Worm (Caenorhabditis elegans) whole organism, young adult: ENCODE results near the gene ung-1.

Experiments
- B0019.2 ChIP-seq: fragments of 200-800 bp; sonication (Bioruptor generic); conservative IDR thresholded peaks from 2 replicates; pipeline ENCODE4 v1.3.6; 2022; ENCODE audit warnings: missing genetic modification reagents, missing genetic modification characterization, missing compliant biosample characterization
- B0035.1 ChIP-seq: sonication (generic microtip); optimal IDR thresholded peaks from 2 replicates; lab custom pipeline; 2016; ENCODE audit warnings: missing genetic modification characterization, mild to moderate bottlenecking, missing compliant biosample characterization, missing genotype, missing genetic modification reagents
- B0336.3 ChIP-seq: fragments of 200-800 bp; sonication (Bioruptor generic); IDR thresholded peaks from 2 replicates; pipeline ENCODE4 v1.3.6; 2022; ENCODE audit warnings: missing genetic modification characterization, missing compliant biosample characterization
- F10E7.11 ChIP-seq: sonication (generic microtip); optimal IDR thresholded peaks from 2 replicates; lab custom pipeline; 2017; ENCODE audit warnings: mild to moderate bottlenecking, missing genetic modification characterization, moderate library complexity, missing compliant biosample characterization
- F23B12.7 ChIP-seq: sonication (generic microtip); optimal IDR thresholded peaks from 2 replicates; lab custom pipeline; 2017; ENCODE audit warnings: missing genetic modification characterization, mild to moderate bottlenecking, missing compliant biosample characterization, antibody characterized with exemption, moderate library complexity; ENCODE audit not compliant: insufficient read depth
- F55B11.4 ChIP-seq: sonication (generic microtip); optimal IDR thresholded peaks from 2 replicates; lab custom pipeline; 2016; ENCODE audit warnings: missing compliant biosample characterization, missing genetic modification characterization, borderline replicate concordance; ENCODE audit not compliant: insufficient read depth
- F57A8.1 ChIP-seq: fragments of 200-800 bp; sonication (Bioruptor generic); optimal IDR thresholded peaks from 2 replicates; lab custom pipeline; 2018; ENCODE audit warnings: mild to moderate bottlenecking, missing genetic modification characterization, moderate library complexity, missing compliant biosample characterization
- F57C9.4 ChIP-seq: sonication (generic microtip); optimal IDR thresholded peaks from 2 replicates; lab custom pipeline; 2017; ENCODE audit warnings: mild to moderate bottlenecking, missing genetic modification characterization, missing compliant biosample characterization
- K11D2.4 ChIP-seq: fragments of 200-800 bp; sonication (Bioruptor generic); IDR thresholded peaks from 2 replicates; pipeline ENCODE4 v1.3.6; 2022; ENCODE audit warnings: missing genetic modification reagents, missing genetic modification characterization, missing compliant biosample characterization
- T07F8.4 ChIP-seq: sonication (generic microtip); optimal IDR thresholded peaks from 2 replicates; lab custom pipeline; 2016; ENCODE audit warnings: mild to moderate bottlenecking, missing genetic modification characterization, moderate library complexity, missing compliant biosample characterization
- T26A5.8 ChIP-seq: sonication (generic microtip); optimal IDR thresholded peaks from 2 replicates; lab custom pipeline; 2016; ENCODE audit warnings: missing genetic modification characterization, missing compliant biosample characterization
- Y53G8AR.9 ChIP-seq: fragments of 200-800 bp; sonication (Bioruptor generic); conservative IDR thresholded peaks from 2 replicates; pipeline ENCODE4 v1.3.6; 2022; ENCODE audit warnings: missing genetic modification reagents, missing genetic modification characterization, missing compliant biosample characterization
- Y56A3A.18 ChIP-seq: fragments of 200-800 bp; sonication (Bioruptor generic); IDR thresholded peaks from 2 replicates; pipeline ENCODE4 v1.3.6; 2022; ENCODE audit warnings: missing genetic modification reagents, missing genetic modification characterization, missing compliant biosample characterization
- attf-5 ChIP-seq: fragments of 200-800 bp; sonication (Bioruptor generic); optimal IDR thresholded peaks from 2 replicates; lab custom pipeline; 2018; ENCODE audit warnings: mild to moderate bottlenecking, missing genetic modification characterization, missing compliant biosample characterization
- attf-6 ChIP-seq: fragments of 200-800 bp; sonication (Bioruptor generic); IDR thresholded peaks from 2 replicates; pipeline ENCODE4 v1.3.6; 2022; ENCODE audit warnings: missing genetic modification reagents, missing genetic modification characterization, missing compliant biosample characterization
- bed-1 ChIP-seq: fragments of 200-800 bp; sonication (Bioruptor generic); IDR thresholded peaks from 2 replicates; pipeline ENCODE4 v1.3.6; 2022; ENCODE audit warnings: missing genetic modification reagents, missing genetic modification characterization, missing compliant biosample characterization
- ccch-3 ChIP-seq: fragments of 200-800 bp; sonication (Bioruptor generic); optimal IDR thresholded peaks from 2 replicates; lab custom pipeline; 2018; ENCODE audit warnings: mild to moderate bottlenecking, missing genetic modification characterization, missing compliant biosample characterization
- cebp-1 ChIP-seq, 2 experiments: fragments of 200-800 bp in 1 of 2; sonication (Bioruptor generic) in 1 of 2; sonication (generic microtip) in 1 of 2; IDR thresholded peaks in 1 of 2; optimal IDR thresholded peaks in 1 of 2; 2 replicates each; pipeline versions ENCODE4 v1.3.6 to Lab custom; 2017 to 2022; ENCODE audit warnings: missing compliant biosample characterization in 2 of 2, missing genetic modification characterization in 2 of 2, mild to moderate bottlenecking in 1 of 2, missing genetic modification reagents in 1 of 2, moderate library complexity in 1 of 2
- cebp-2 ChIP-seq: fragments of 200-800 bp; sonication (Bioruptor generic); IDR thresholded peaks from 2 replicates; pipeline ENCODE4 v1.3.6; 2022; ENCODE audit warnings: missing genetic modification characterization, missing compliant biosample characterization
- ceh-100 ChIP-seq: fragments of 200-800 bp; sonication (Bioruptor generic); IDR thresholded peaks from 2 replicates; pipeline ENCODE4 v1.3.6; 2022; ENCODE audit warnings: missing genetic modification reagents, missing genetic modification characterization, missing compliant biosample characterization
- ceh-27 ChIP-seq: fragments of 200-800 bp; sonication (Bioruptor generic); optimal IDR thresholded peaks from 2 replicates; lab custom pipeline; 2018; ENCODE audit warnings: mild to moderate bottlenecking, missing genetic modification characterization, moderate library complexity, missing compliant biosample characterization
- ceh-91 ChIP-seq: fragments of 200-800 bp; sonication (Bioruptor generic); IDR thresholded peaks from 2 replicates; pipeline ENCODE4 v1.3.6; 2022; ENCODE audit warnings: missing genetic modification reagents, missing genetic modification characterization, missing compliant biosample characterization
- chd-7 ChIP-seq: sonication (generic microtip); optimal IDR thresholded peaks from 2 replicates; lab custom pipeline; 2016; ENCODE audit warnings: mild to moderate bottlenecking, missing genetic modification characterization, moderate library complexity, missing compliant biosample characterization
- dox-1 ChIP-seq: fragments of 200-800 bp; sonication (Bioruptor generic); IDR thresholded peaks from 2 replicates; pipeline ENCODE4 v1.3.6; 2022; ENCODE audit warnings: missing genetic modification reagents, missing genetic modification characterization, missing compliant biosample characterization
- dpl-1 ChIP-seq: fragments of 150-350 bp; optimal IDR thresholded peaks from 2 replicates; lab custom pipeline; 2014; ENCODE audit warnings: missing biosample characterization, missing genetic modification reagents, missing genetic modification characterization
- egrh-3 ChIP-seq: fragments of 200-800 bp; sonication (Bioruptor generic); IDR thresholded peaks from 2 replicates; pipeline ENCODE4 v1.3.6; 2022; ENCODE audit warnings: missing genetic modification reagents, missing genetic modification characterization, missing compliant biosample characterization
- him-1 ChIP-seq: sonication (generic microtip); optimal IDR thresholded peaks from 2 replicates; lab custom pipeline; 2016; ENCODE audit warnings: missing genotype, missing genetic modification reagents, missing genetic modification characterization, missing compliant biosample characterization
- hlh-12 ChIP-seq: sonication (generic microtip); optimal IDR thresholded peaks from 2 replicates; lab custom pipeline; 2016; ENCODE audit warnings: missing genetic modification characterization, missing compliant biosample characterization
- hmg-1.2 ChIP-seq: fragments of 200-800 bp; sonication (Bioruptor generic); IDR thresholded peaks from 2 replicates; pipeline ENCODE4 v1.3.6; 2022; ENCODE audit warnings: missing genetic modification reagents, missing genetic modification characterization, missing compliant biosample characterization
- hmg-20 ChIP-seq: fragments of 200-800 bp; sonication (Bioruptor generic); IDR thresholded peaks from 2 replicates; pipeline ENCODE4 v1.3.6; 2022; ENCODE audit warnings: missing genetic modification reagents, missing genetic modification characterization, missing compliant biosample characterization
- hrde-1 ChIP-seq: sonication (generic microtip); optimal IDR thresholded peaks from 2 replicates; lab custom pipeline; 2016; ENCODE audit warnings: missing genetic modification characterization, mild to moderate bottlenecking, missing compliant biosample characterization, moderate library complexity, missing genotype, missing genetic modification reagents, borderline replicate concordance
- hsf-1 ChIP-seq: fragments of 200-800 bp; sonication (Bioruptor generic); IDR thresholded peaks from 2 replicates; pipeline ENCODE4 v1.3.6; 2022; ENCODE audit warnings: missing genetic modification reagents, missing genetic modification characterization, missing compliant biosample characterization
- let-526 ChIP-seq: fragments of 200-800 bp; sonication (Bioruptor generic); IDR thresholded peaks from 2 replicates; pipeline ENCODE4 v1.3.6; 2022; ENCODE audit warnings: missing genetic modification reagents, missing genetic modification characterization, missing compliant biosample characterization
- lsl-1 ChIP-seq: fragments of 200-800 bp; sonication (Bioruptor generic); optimal IDR thresholded peaks from 2 replicates; lab custom pipeline; 2018; ENCODE audit warnings: mild to moderate bottlenecking, missing genetic modification characterization, moderate library complexity, missing compliant biosample characterization
- lsy-27 ChIP-seq: sonication (generic microtip); optimal IDR thresholded peaks from 2 replicates; lab custom pipeline; 2017; ENCODE audit warnings: missing genetic modification characterization, mild to moderate bottlenecking, missing compliant biosample characterization, antibody characterized with exemption, missing genotype, borderline replicate concordance; ENCODE audit not compliant: insufficient read depth
- nfya-1 ChIP-seq: sonication (generic microtip); optimal IDR thresholded peaks from 2 replicates; lab custom pipeline; 2017; ENCODE audit warnings: antibody characterized with exemption, missing compliant biosample characterization, missing genetic modification characterization, borderline replicate concordance; ENCODE audit not compliant: insufficient read depth
- nfya-2 ChIP-seq: fragments of 200-800 bp; sonication (Bioruptor generic); IDR thresholded peaks from 2 replicates; pipeline ENCODE4 v1.3.6; 2022; ENCODE audit warnings: missing genetic modification reagents, missing genetic modification characterization, missing compliant biosample characterization
- nhr-27 ChIP-seq: fragments of 200-800 bp; sonication (Bioruptor generic); optimal IDR thresholded peaks from 2 replicates; lab custom pipeline; 2018; ENCODE audit warnings: mild to moderate bottlenecking, missing genetic modification characterization, moderate library complexity, missing compliant biosample characterization
- rcor-1 ChIP-seq: fragments of 200-800 bp; sonication (Bioruptor generic); IDR thresholded peaks from 2 replicates; pipeline ENCODE4 v1.3.6; 2022; ENCODE audit warnings: missing genetic modification reagents, missing genetic modification characterization, missing compliant biosample characterization
- rpc-1 ChIP-seq, 2 experiments: fragments of 150-350 bp in 1 of 2; sonication (generic microtip) in 1 of 2; optimal IDR thresholded peaks; 2 replicates each; lab custom pipeline; 2014 to 2018; ENCODE audit warnings: missing biosample characterization in 1 of 2, missing genetic modification characterization in 1 of 2, missing genetic modification reagents in 1 of 2, missing genotype in 1 of 2
- snpc-3.4 ChIP-seq: sonication (generic microtip); optimal IDR thresholded peaks from 2 replicates; lab custom pipeline; 2017; ENCODE audit warnings: missing genetic modification characterization, mild to moderate bottlenecking, missing compliant biosample characterization, antibody characterized with exemption, moderate library complexity, missing genotype, missing genetic modification reagents
- zfh-2 ChIP-seq: fragments of 200-800 bp; sonication (Bioruptor generic); conservative IDR thresholded peaks from 2 replicates; pipeline ENCODE4 v1.3.6; 2022; ENCODE audit warnings: missing genetic modification reagents, missing genetic modification characterization, missing compliant biosample characterization
- zim-3 ChIP-seq: sonication (generic microtip); optimal IDR thresholded peaks from 2 replicates; lab custom pipeline; 2017; ENCODE audit warnings: mild to moderate bottlenecking, missing genetic modification characterization, moderate library complexity, missing compliant biosample characterization
- ztf-22 ChIP-seq: fragments of 200-800 bp; sonication (Bioruptor generic); optimal IDR thresholded peaks from 2 replicates; lab custom pipeline; 2018; ENCODE audit warnings: mild to moderate bottlenecking, missing genetic modification characterization, moderate library complexity, missing compliant biosample characterization
- ztf-3 ChIP-seq: fragments of 200-800 bp; sonication (Bioruptor generic); optimal IDR thresholded peaks from 2 replicates; lab custom pipeline; 2018; ENCODE audit warnings: mild to moderate bottlenecking, missing genetic modification characterization, missing compliant biosample characterization

Gene ung-1

ce11 chrIII:11973996-11974395 is at the start of gene ung-1:
ung-1 (minus strand) TSS chrIII:11974096.
- TF ChIP-seq rpc-1 (optimal IDR thresholded peaks at IDR 0.05; lab: Kevin White, UChicago), result no peak
- no peak for TF ChIP-seq rpc-1 (tag; optimal IDR thresholded peaks at IDR 0.05; lab: Kevin White, UChicago)
- TF ChIP-seq lsl-1 (GFP tag; lab: Kevin White, UChicago), result peak; percentile 76

- TF ChIP-seq cebp-1 (GFP tag; IDR thresholded peaks at IDR 0.05; lab: Robert Waterston, UW), result no peak
- TF ChIP-seq cebp-1 (tag; optimal IDR thresholded peaks at IDR 0.05; lab: Kevin White, UChicago), result no peak
- TF ChIP-seq attf-6, result no peak
- TF ChIP-seq B0336.3 (GFP tag; lab: Robert Waterston, UW), result peak; percentile 67; the same call in 1 of the 2 replicates
- TF ChIP-seq attf-5 (GFP tag; lab: Kevin White, UChicago), result no peak
- TF ChIP-seq Y56A3A.18 (GFP tag; lab: Robert Waterston, UW), result no peak
- TF ChIP-seq F57A8.1 (GFP tag; lab: Kevin White, UChicago), result peak; percentile 16
- TF ChIP-seq F10E7.11 (tag; lab: Kevin White, UChicago), result no peak
- no peak for TF ChIP-seq zim-3 (tag; lab: Kevin White, UChicago)
- no peak for TF ChIP-seq ceh-91
- TF ChIP-seq F57C9.4 (tag; lab: Kevin White, UChicago), result no peak
- no peak for TF ChIP-seq hmg-1.2 (GFP tag; lab: Robert Waterston, UW)
- TF ChIP-seq K11D2.4 (GFP tag; lab: Robert Waterston, UW), result no peak
- TF ChIP-seq T26A5.8, result no peak
- no peak for TF ChIP-seq hlh-12 (tag; lab: Kevin White, UChicago)
- TF ChIP-seq T07F8.4, result no peak
- no peak for TF ChIP-seq lsy-27 (tag; lab: Kevin White, UChicago)
- no peak for TF ChIP-seq snpc-3.4 (tag; lab: Kevin White, UChicago)
- TF ChIP-seq B0019.2 (GFP tag; lab: Robert Waterston, UW), result no peak
- TF ChIP-seq ztf-22 (GFP tag; lab: Kevin White, UChicago), result no peak
- TF ChIP-seq nhr-27 (tag; lab: Kevin White, UChicago), result no peak
- no peak for TF ChIP-seq hmg-20
- TF ChIP-seq ceh-27 (GFP tag; lab: Kevin White, UChicago), result no peak
- TF ChIP-seq F55B11.4 (tag; lab: Kevin White, UChicago), result no peak
- TF ChIP-seq ccch-3 (GFP tag; lab: Kevin White, UChicago), result no peak
- no peak for TF ChIP-seq rcor-1 (GFP tag; lab: Robert Waterston, UW)
- no peak for TF ChIP-seq Y53G8AR.9 (GFP tag; lab: Robert Waterston, UW)
- 0 out of 2 replicates have a peak, but pooled peaks have one; percentile 26 for TF ChIP-seq egrh-3 (GFP tag; lab: Robert Waterston, UW)
- TF ChIP-seq zfh-2, result peak; percentile 73
- no peak for TF ChIP-seq nfya-1 (tag; lab: Kevin White, UChicago)
- no peak for TF ChIP-seq ztf-3
- TF ChIP-seq hrde-1 (tag; lab: Kevin White, UChicago), result no peak
- TF ChIP-seq chd-7 (tag; lab: Kevin White, UChicago), result no peak
- TF ChIP-seq him-1, result no peak
- TF ChIP-seq dpl-1 (GFP tag; lab: Kevin White, UChicago), result no peak
- no peak for TF ChIP-seq F23B12.7 (tag; lab: Kevin White, UChicago)
- TF ChIP-seq ceh-100 (GFP tag; lab: Robert Waterston, UW), result no peak
- no peak for TF ChIP-seq B0035.1 (tag; lab: Kevin White, UChicago)
- no peak for TF ChIP-seq bed-1 (GFP tag; lab: Robert Waterston, UW)
- TF ChIP-seq let-526 (GFP tag; lab: Robert Waterston, UW), result no peak
- TF ChIP-seq cebp-2, result no peak
- TF ChIP-seq nfya-2 (GFP tag; lab: Robert Waterston, UW), result no peak
- 0 out of 2 replicates have a peak, but pooled peaks have one; percentile 29 for TF ChIP-seq dox-1 (GFP tag; lab: Robert Waterston, UW)
- TF ChIP-seq hsf-1 (GFP tag; lab: Robert Waterston, UW), result 0 out of 2 replicates have a peak, but pooled peaks have one; percentile 8
Observed at ce11 chrIII:12022281-12022680, 48.4 kb upstream of the ung-1 start.
